Worm (Caenorhabditis elegans): ENCODE measurements around the gene K10D11.4.

DNA sequence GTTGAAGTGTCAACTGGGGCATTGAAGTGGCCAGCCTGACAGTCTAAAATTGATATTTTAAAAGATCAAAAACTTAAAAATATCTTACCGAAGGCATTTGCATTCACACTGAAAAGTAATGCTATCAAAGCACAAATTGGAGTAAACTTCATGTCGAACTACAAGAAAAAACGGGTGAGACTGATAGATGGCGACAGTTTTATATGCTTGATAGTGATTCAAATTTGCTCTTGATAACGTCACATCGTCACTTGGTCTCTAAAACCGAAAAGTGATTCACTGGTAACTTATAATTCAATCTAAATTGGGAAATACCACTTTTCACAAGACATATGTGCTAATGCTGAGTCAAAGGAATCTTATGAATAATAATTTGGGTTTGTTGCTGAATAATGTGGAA is 2.6 kb downstream of the K10D11.4 start, which contains the start of gene K10D11.5:
- TF ChIP-seq let-607 (tag; optimal IDR thresholded peaks at IDR 0.05) = peak in 1 of 2 experiments; percentile 60
- TF ChIP-seq egl-18 (GFP tag; IDR thresholded peaks at IDR 0.05) = no peak

Data from whole organism, young adult.